Fruit fly (Drosophila melanogaster) whole organism: ENCODE results near the gene CG13992.

Experiments used
- CG8478 ChIP-seq: fragments of >200 bp; optimal IDR thresholded peaks from 2 replicates; lab custom pipeline; 2018; ENCODE audit warnings: inconsistent platforms
- EcR ChIP-seq, 2 experiments: fragments of >200 bp; optimal IDR thresholded peaks; 2 replicates each; lab custom pipeline; 2017; ENCODE audit warnings: missing biosample characterization in 2 of 2, missing genetic modification characterization in 2 of 2, missing genetic modification reagents in 2 of 2
- psq ChIP-seq: fragments of >200 bp; optimal IDR thresholded peaks from 2 replicates; lab custom pipeline; 2017
- usp ChIP-seq: fragments of >200 bp; optimal IDR thresholded peaks from 2 replicates; lab custom pipeline; 2017; ENCODE audit warnings: missing biosample characterization, missing genetic modification characterization, mixed read lengths

DNA sequence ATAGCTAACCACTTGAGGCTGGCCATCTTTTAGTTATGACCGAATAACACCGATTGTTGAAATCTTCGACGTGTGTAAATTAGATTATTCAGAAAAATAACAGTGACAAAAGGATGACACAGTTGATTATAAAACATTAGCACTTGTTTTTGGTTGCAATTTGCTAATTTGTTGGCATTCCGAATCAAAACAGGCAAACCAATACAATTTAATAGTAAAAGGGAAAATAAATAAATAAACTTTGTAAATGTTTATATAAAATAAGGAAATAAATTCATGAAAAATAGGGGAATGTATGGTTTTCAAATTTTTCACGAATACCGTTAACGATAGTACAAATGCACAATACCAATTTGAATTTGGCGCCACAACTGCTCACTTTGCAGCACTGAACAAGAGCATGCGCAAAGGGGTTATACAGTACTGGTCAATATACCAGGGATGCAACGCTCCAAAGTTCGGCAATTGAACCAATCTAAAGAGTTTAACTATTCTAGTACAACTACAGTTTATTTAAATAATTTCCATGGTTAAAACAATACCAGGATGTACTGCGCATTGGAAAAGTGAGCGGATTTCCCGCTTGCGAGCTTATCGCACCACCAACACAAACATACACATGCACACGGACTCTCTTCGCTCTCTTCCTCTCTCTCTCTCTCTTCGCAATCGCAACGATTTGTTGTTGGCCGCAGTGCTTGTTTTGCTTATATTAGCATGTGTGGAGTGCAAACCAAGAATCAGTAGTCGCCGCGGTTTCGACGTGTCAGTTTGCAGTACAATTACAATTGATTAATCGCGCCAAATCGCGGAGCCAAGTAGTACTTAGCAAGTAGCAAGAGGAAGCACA lies 24.1 kb downstream of the CG13992 start, which contains the start of the genes Sfp26Ad and Gpdh1:
- TF ChIP-seq CG8478, result no peak
- no peak for TF ChIP-seq psq (lab: Kevin White, UChicago)
- no peak for TF ChIP-seq usp
- TF ChIP-seq EcR (GFP tag; optimal IDR thresholded peaks at IDR 0.05; lab: Kevin White, UChicago), result no peak
